Fruit fly (Drosophila melanogaster) whole organism, embryonic: Measurements from ENCODE around the gene Gs1l.

Source experiments
- Asciz ChIP-seq: fragments of 200-800 bp; sonication (Bioruptor generic); optimal IDR thresholded peaks from 2 replicates; lab custom pipeline; 2017; ENCODE audit warnings: missing biosample characterization, mild to moderate bottlenecking, missing genetic modification characterization, missing genetic modification reagents
- Bteb2 ChIP-seq: fragments of 200-800 bp; sonication (Bioruptor generic); optimal IDR thresholded peaks from 2 replicates; lab custom pipeline; 2016; ENCODE audit warnings: missing biosample characterization, missing genetic modification characterization
- CG10979 ChIP-seq: fragments of 200-800 bp; sonication (Bioruptor generic); optimal IDR thresholded peaks from 2 replicates; lab custom pipeline; 2018; ENCODE audit warnings: missing biosample characterization, mild to moderate bottlenecking, missing genetic modification characterization, moderate library complexity
- CG12236 ChIP-seq: fragments of 200-800 bp; sonication (Bioruptor generic); optimal IDR thresholded peaks from 2 replicates; lab custom pipeline; 2016; ENCODE audit warnings: missing biosample characterization, missing genetic modification characterization
- CG15011 ChIP-seq: fragments of 200-800 bp; sonication (Bioruptor generic); optimal IDR thresholded peaks from 3 replicates; lab custom pipeline; 2018; ENCODE audit warnings: missing biosample characterization, mild to moderate bottlenecking, missing genetic modification characterization
- CG15696 ChIP-seq: fragments of 200-800 bp; sonication (Bioruptor generic); optimal IDR thresholded peaks from 2 replicates; lab custom pipeline; 2019; ENCODE audit warnings: missing biosample characterization, mild to moderate bottlenecking, missing genetic modification characterization, moderate library complexity
- CG1602 ChIP-seq: fragments of 200-800 bp; sonication (Bioruptor generic); optimal IDR thresholded peaks from 3 replicates; lab custom pipeline; 2016; ENCODE audit warnings: missing biosample characterization, missing genetic modification characterization
- CG17385 ChIP-seq: fragments of 200-800 bp; sonication (Bioruptor generic); optimal IDR thresholded peaks from 3 replicates; lab custom pipeline; 2018; ENCODE audit warnings: missing biosample characterization, mild to moderate bottlenecking, missing genetic modification characterization
- CG2129 ChIP-seq: fragments of 200-800 bp; sonication (Bioruptor generic); IDR thresholded peaks from 2 replicates; pipeline ENCODE4 v1.3.6; 2022; ENCODE audit warnings: missing biosample characterization, missing genetic modification characterization; ENCODE audit not compliant: partially characterized antibody
- CG2199 ChIP-seq: fragments of 200-800 bp; sonication (Bioruptor generic); IDR thresholded peaks from 3 replicates; pipeline ENCODE4 v1.3.6; 2022; ENCODE audit warnings: missing biosample characterization, missing genetic modification characterization
- CG30403 ChIP-seq: fragments of 200-800 bp; sonication (Bioruptor generic); optimal IDR thresholded peaks from 3 replicates; lab custom pipeline; 2016; ENCODE audit warnings: missing biosample characterization, missing genetic modification characterization
- CG3065 ChIP-seq: fragments of 200-800 bp; sonication (Bioruptor generic); optimal IDR thresholded peaks from 2 replicates; lab custom pipeline; 2016; ENCODE audit warnings: missing biosample characterization, missing genetic modification characterization
- CG31224 ChIP-seq: fragments of 200-800 bp; sonication (Bioruptor generic); IDR thresholded peaks from 2 replicates; pipeline ENCODE4 v1.3.6; 2022; ENCODE audit warnings: missing biosample characterization, missing genetic modification characterization
- CG3726 ChIP-seq: fragments of 200-800 bp; sonication (Bioruptor generic); IDR thresholded peaks from 3 replicates; pipeline ENCODE4, ENCODE4 v1.3.6; 2022; ENCODE audit warnings: missing biosample characterization, missing genetic modification characterization
- CG4617 ChIP-seq: fragments of 200-800 bp; sonication (Bioruptor generic); optimal IDR thresholded peaks from 3 replicates; lab custom pipeline; 2016; ENCODE audit warnings: missing biosample characterization, missing genetic modification characterization, borderline replicate concordance
- CG4820 ChIP-seq: fragments of 200-800 bp; sonication (Bioruptor generic); optimal IDR thresholded peaks from 3 replicates; lab custom pipeline; 2016; ENCODE audit warnings: missing biosample characterization, missing genetic modification characterization
- CG7271 ChIP-seq: fragments of 200-800 bp; sonication (Bioruptor generic); optimal IDR thresholded peaks from 2 replicates; lab custom pipeline; 2018; ENCODE audit warnings: missing biosample characterization, mild to moderate bottlenecking, missing genetic modification characterization, moderate library complexity
- CG7786 ChIP-seq: fragments of 200-800 bp; sonication (Bioruptor generic); optimal IDR thresholded peaks from 2 replicates; lab custom pipeline; 2016; ENCODE audit warnings: missing biosample characterization, missing genetic modification characterization
- CG9609 ChIP-seq: fragments of 200-800 bp; sonication (Bioruptor generic); optimal IDR thresholded peaks from 3 replicates; lab custom pipeline; 2016; ENCODE audit warnings: missing biosample characterization, missing genetic modification characterization
- CG9932 ChIP-seq: fragments of 200-800 bp; sonication (Bioruptor generic); IDR thresholded peaks from 2 replicates; pipeline ENCODE4 v1.3.6; 2022; ENCODE audit warnings: missing biosample characterization, missing genetic modification characterization
- Camta ChIP-seq: fragments of 200-800 bp; sonication (Bioruptor generic); optimal IDR thresholded peaks from 2 replicates; lab custom pipeline; 2016; ENCODE audit warnings: missing biosample characterization, missing genetic modification characterization
- CrebB ChIP-seq: fragments of 200-800 bp; sonication (Bioruptor generic); optimal IDR thresholded peaks from 3 replicates; lab custom pipeline; 2018; ENCODE audit warnings: missing biosample characterization, mild to moderate bottlenecking, missing genetic modification characterization
- Fer3 ChIP-seq: fragments of 200-800 bp; sonication (Bioruptor generic); optimal IDR thresholded peaks from 2 replicates; lab custom pipeline; 2018; ENCODE audit warnings: missing biosample characterization, mild to moderate bottlenecking, missing genetic modification characterization, moderate library complexity
- Hmr ChIP-seq: fragments of 200-800 bp; sonication (Bioruptor generic); optimal IDR thresholded peaks from 3 replicates; lab custom pipeline; 2017; ENCODE audit warnings: mild to moderate bottlenecking, missing biosample characterization, missing genetic modification reagents, missing genetic modification characterization
- Hr3 ChIP-seq: fragments of 200-800 bp; sonication (Bioruptor generic); optimal IDR thresholded peaks from 3 replicates; lab custom pipeline; 2016; ENCODE audit warnings: missing biosample characterization, missing genetic modification characterization
- MTF-1 ChIP-seq: fragments of 200-800 bp; sonication (Bioruptor generic); optimal IDR thresholded peaks from 2 replicates; lab custom pipeline; 2018; ENCODE audit warnings: missing biosample characterization, mild to moderate bottlenecking, missing genetic modification characterization, borderline replicate concordance
- Mrtf ChIP-seq: fragments of 200-800 bp; sonication (Bioruptor generic); IDR thresholded peaks from 3 replicates; pipeline ENCODE4 v1.3.6; 2022; ENCODE audit warnings: missing biosample characterization, missing genetic modification characterization
- NFAT ChIP-seq: fragments of 200-800 bp; sonication (Bioruptor generic); IDR thresholded peaks from 2 replicates; pipeline ENCODE4 v1.3.6; 2022; ENCODE audit warnings: missing biosample characterization, missing genetic modification characterization
- NK7.1 ChIP-seq: fragments of 200-800 bp; sonication (Bioruptor generic); optimal IDR thresholded peaks from 3 replicates; lab custom pipeline; 2016; ENCODE audit warnings: missing biosample characterization, missing genetic modification characterization
- Oaz ChIP-seq: fragments of 200-800 bp; sonication (Bioruptor generic); IDR thresholded peaks from 2 replicates; pipeline ENCODE4 v1.3.6; 2022; ENCODE audit warnings: missing biosample characterization, missing genetic modification characterization
- Opbp ChIP-seq: fragments of 200-800 bp; sonication (Bioruptor generic); IDR thresholded peaks from 3 replicates; pipeline ENCODE4 v1.3.6; 2022; ENCODE audit warnings: missing biosample characterization, missing genetic modification characterization; ENCODE audit not compliant: partially characterized antibody
- PHDP ChIP-seq: fragments of 200-800 bp; sonication (Bioruptor generic); optimal IDR thresholded peaks from 3 replicates; lab custom pipeline; 2018; ENCODE audit warnings: missing biosample characterization, mild to moderate bottlenecking, missing genetic modification characterization, moderate library complexity
- Pdp1 ChIP-seq, 2 experiments: fragments of 200-800 bp; sonication (Bioruptor generic); optimal IDR thresholded peaks; 3 replicates each; lab custom pipeline; 2016; ENCODE audit warnings: missing biosample characterization in 2 of 2, missing genetic modification characterization in 2 of 2, mild to moderate bottlenecking in 1 of 2, moderate library complexity in 1 of 2
- Rx ChIP-seq: fragments of 200-800 bp; sonication (Bioruptor generic); IDR thresholded peaks from 2 replicates; pipeline ENCODE4 v1.3.6; 2022; ENCODE audit warnings: missing biosample characterization, missing genetic modification characterization
- Scr ChIP-seq: fragments of 200-800 bp; sonication (Bioruptor generic); IDR thresholded peaks from 2 replicates; pipeline ENCODE4 v1.3.6; 2022; ENCODE audit warnings: missing biosample characterization, missing genetic modification characterization; ENCODE audit not compliant: partially characterized antibody
- Side ChIP-seq: fragments of 200-800 bp; sonication (Bioruptor generic); optimal IDR thresholded peaks from 2 replicates; lab custom pipeline; 2016; ENCODE audit warnings: missing biosample characterization, missing genetic modification characterization
- bab2 ChIP-seq: fragments of 200-800 bp; sonication (Bioruptor generic); optimal IDR thresholded peaks from 2 replicates; lab custom pipeline; 2016; ENCODE audit warnings: missing biosample characterization, missing genetic modification characterization
- ci ChIP-seq: fragments of 200-800 bp; sonication (Bioruptor generic); IDR thresholded peaks from 3 replicates; pipeline ENCODE4 v1.3.6; 2022; ENCODE audit warnings: missing biosample characterization, missing genetic modification characterization
- crc ChIP-seq: fragments of 200-800 bp; sonication (Bioruptor generic); optimal IDR thresholded peaks from 2 replicates; lab custom pipeline; 2016; ENCODE audit warnings: missing biosample characterization, missing genetic modification characterization
- dan ChIP-seq: fragments of 200-800 bp; sonication (Bioruptor generic); IDR thresholded peaks from 2 replicates; pipeline ENCODE4 v1.3.6; 2022; ENCODE audit warnings: missing biosample characterization, missing genetic modification characterization
- dati ChIP-seq: fragments of 200-800 bp; sonication (Bioruptor generic); IDR thresholded peaks from 2 replicates; pipeline ENCODE4 v1.3.6; 2022; ENCODE audit warnings: missing biosample characterization, missing genetic modification characterization
- dmrt11E ChIP-seq: fragments of 200-800 bp; sonication (Bioruptor generic); optimal IDR thresholded peaks from 3 replicates; lab custom pipeline; 2018; ENCODE audit warnings: missing biosample characterization, mild to moderate bottlenecking, missing genetic modification characterization, moderate library complexity
- eyg ChIP-seq: fragments of 200-800 bp; sonication (Bioruptor generic); optimal IDR thresholded peaks from 3 replicates; lab custom pipeline; 2016; ENCODE audit warnings: missing biosample characterization, missing genetic modification characterization
- gsb ChIP-seq: fragments of 200-800 bp; sonication (Bioruptor generic); IDR thresholded peaks from 2 replicates; pipeline ENCODE4 v1.3.6; 2022; ENCODE audit warnings: missing biosample characterization, missing genetic modification characterization
- h ChIP-seq: fragments of >200 bp; optimal IDR thresholded peaks from 2 replicates; lab custom pipeline; 2017
- hth ChIP-seq: fragments of >200 bp; optimal IDR thresholded peaks from 2 replicates; lab custom pipeline; 2017; ENCODE audit warnings: inconsistent platforms
- pho ChIP-seq: fragments of 200-800 bp; sonication (Bioruptor generic); optimal IDR thresholded peaks from 2 replicates; lab custom pipeline; 2016; ENCODE audit warnings: missing biosample characterization, missing genetic modification characterization
- psq ChIP-seq: fragments of 200-800 bp; sonication (Bioruptor generic); optimal IDR thresholded peaks from 2 replicates; lab custom pipeline; 2017; ENCODE audit warnings: missing biosample characterization, missing genetic modification characterization
- tap ChIP-seq: fragments of 200-800 bp; optimal IDR thresholded peaks from 3 replicates; lab custom pipeline; 2019; ENCODE audit warnings: missing biosample characterization, mild to moderate bottlenecking, missing genetic modification characterization, moderate library complexity
- tgo ChIP-seq: fragments of 200-800 bp; sonication (Bioruptor generic); IDR thresholded peaks from 3 replicates; pipeline ENCODE4 v1.3.6; 2022; ENCODE audit warnings: missing biosample characterization, missing genetic modification characterization
- tx ChIP-seq: fragments of 200-800 bp; sonication (Bioruptor generic); optimal IDR thresholded peaks from 2 replicates; lab custom pipeline; 2016; ENCODE audit warnings: missing biosample characterization, missing genetic modification characterization
- zfh2 ChIP-seq: fragments of 200-800 bp; sonication (Bioruptor generic); optimal IDR thresholded peaks from 2 replicates; lab custom pipeline; 2016; ENCODE audit warnings: missing biosample characterization, missing genetic modification characterization

The Gs1l gene

dm6 chr2L:4448582-4449016 lies 8.0 kb downstream of the Gs1l start, which contains the start of gene MFS18 (continued):
- peak; percentile 85 for TF ChIP-seq eyg (GFP tag; lab: Kevin White, UChicago)
- TF ChIP-seq CG3065: peak; percentile 91
- TF ChIP-seq zfh2 (GFP tag; lab: Kevin White, UChicago): peak; percentile 84
- TF ChIP-seq dan (GFP tag; lab: Robert Waterston, UW): peak; percentile 95
- TF ChIP-seq CG9609 (GFP tag; lab: Kevin White, UChicago): peak; percentile 69
- peak; percentile 97 for TF ChIP-seq NFAT (GFP tag; lab: Robert Waterston, UW)
- TF ChIP-seq Hr3 (GFP tag; lab: Kevin White, UChicago): peak; percentile 98
- peak; percentile 83; the same call in 2 of the 3 replicates for TF ChIP-seq Opbp (GFP tag; lab: Robert Waterston, UW)
- peak; percentile 92 for TF ChIP-seq CG17385 (GFP tag; lab: Kevin White, UChicago)
- TF ChIP-seq Asciz (GFP tag; lab: Kevin White, UChicago): peak; percentile 99
- TF ChIP-seq PHDP (tag; lab: Kevin White, UChicago): peak; percentile 96
- peak; percentile 91 for TF ChIP-seq psq (GFP tag; lab: Kevin White, UChicago)
- TF ChIP-seq tap (tag; lab: Kevin White, UChicago): peak; percentile 98
- TF ChIP-seq NK7.1 (GFP tag; lab: Kevin White, UChicago): peak; percentile 92
- TF ChIP-seq Scr (GFP tag; lab: Robert Waterston, UW): peak; percentile 68
- peak; percentile 96 for TF ChIP-seq Mrtf
- TF ChIP-seq MTF-1 (GFP tag; lab: Kevin White, UChicago): peak; percentile 93
- TF ChIP-seq bab2 (GFP tag; lab: Kevin White, UChicago): peak; percentile 88
- peak; percentile 99 for TF ChIP-seq CG10979 (tag; lab: Kevin White, UChicago)
- TF ChIP-seq CG30403 (GFP tag; lab: Kevin White, UChicago): peak; percentile 98
- peak; percentile 97 for TF ChIP-seq gsb
- no peak for TF ChIP-seq h (lab: Kevin White, UChicago)
- TF ChIP-seq dati (GFP tag; lab: Robert Waterston, UW): peak; percentile 97
- peak; percentile 31 for TF ChIP-seq CG12236 (GFP tag; lab: Kevin White, UChicago)
- TF ChIP-seq ci: peak; percentile 99
- peak; percentile 85 to 87 for TF ChIP-seq Pdp1 (GFP tag; optimal IDR thresholded peaks at IDR 0.05; lab: Kevin White, UChicago)
- TF ChIP-seq Bteb2 (GFP tag; lab: Kevin White, UChicago): peak; percentile 90
- peak; percentile 77 for TF ChIP-seq Side
- peak; percentile 99 for TF ChIP-seq Fer3 (tag; lab: Kevin White, UChicago)
- peak; percentile 78 for TF ChIP-seq CG7786 (GFP tag; lab: Kevin White, UChicago)
- peak; percentile 95 for TF ChIP-seq CG4820
- peak; percentile 92 for TF ChIP-seq CrebB (tag; lab: Kevin White, UChicago)
- TF ChIP-seq tgo (GFP tag; lab: Robert Waterston, UW): peak; percentile 99
- TF ChIP-seq pho: peak; percentile 87
- TF ChIP-seq dmrt11E (tag; lab: Kevin White, UChicago): peak; percentile 95
- peak; percentile 63 for TF ChIP-seq tx
- no peak for TF ChIP-seq hth (lab: Kevin White, UChicago)
- peak; percentile 97 for TF ChIP-seq CG1602 (GFP tag; lab: Kevin White, UChicago)
- TF ChIP-seq CG2129 (GFP tag; lab: Robert Waterston, UW): no peak; the same call in 1 of the 2 replicates
- peak; percentile 98 for TF ChIP-seq CG9932 (GFP tag; lab: Robert Waterston, UW)
- TF ChIP-seq Camta (GFP tag; lab: Kevin White, UChicago): peak; percentile 97
- TF ChIP-seq Oaz (GFP tag; lab: Robert Waterston, UW): peak; percentile 97
- peak; percentile 97 for TF ChIP-seq CG4617 (GFP tag; lab: Kevin White, UChicago)
- TF ChIP-seq CG2199 (GFP tag; lab: Robert Waterston, UW): peak; percentile 99
- TF ChIP-seq crc: peak; percentile 92
- peak; percentile 99 for TF ChIP-seq CG3726 (GFP tag; lab: Robert Waterston, UW)
- peak; percentile 99 for TF ChIP-seq CG7271 (tag; lab: Kevin White, UChicago)
- peak; percentile 96 for TF ChIP-seq CG15696
- peak; percentile 98 for TF ChIP-seq Rx (GFP tag; lab: Robert Waterston, UW)
- TF ChIP-seq CG31224 (GFP tag; lab: Robert Waterston, UW): peak; percentile 97
- peak; percentile 97 for TF ChIP-seq Hmr (GFP tag; lab: Kevin White, UChicago)
- peak; percentile 97 for TF ChIP-seq CG15011
